Worm (Caenorhabditis elegans): ENCODE data around the gene phf-32.

Gene phf-32

ce11 chrX:12337846-12338490, 31.3 kb downstream of the phf-32 start, which contains the start of gene srd-44 (continued):
- TF ChIP-seq atf-7 (tag; optimal IDR thresholded peaks at IDR 0.05) = no peak
- 0 out of 2 replicates have a peak, but pooled peaks have one; percentile 76 for TF ChIP-seq ztf-25 (GFP tag; IDR thresholded peaks at IDR 0.05)
- peak; percentile 16 for TF ChIP-seq B0035.1 (tag; optimal IDR thresholded peaks at IDR 0.05)
- TF ChIP-seq sptf-2 (GFP tag; optimal IDR thresholded peaks at IDR 0.05) = no peak
- no peak for TF ChIP-seq F22D6.2 (tag; optimal IDR thresholded peaks at IDR 0.05)
- peak; percentile 95 for TF ChIP-seq tbp1 (GFP tag; optimal IDR thresholded peaks at IDR 0.05)
- TF ChIP-seq nfya-1 (tag; optimal IDR thresholded peaks at IDR 0.05; ENCODE audit: borderline replicate concordance, insufficient read depth) = no peak
- 0 out of 2 replicates have a peak, but pooled peaks have one; percentile 45 for TF ChIP-seq nfyb-1 (GFP tag; IDR thresholded peaks at IDR 0.05)
- TF ChIP-seq snpc-1.1 (tag; optimal IDR thresholded peaks at IDR 0.05; ENCODE audit: insufficient read depth) = peak; percentile 18
- TF ChIP-seq mxl-1 (tag; optimal IDR thresholded peaks at IDR 0.05) = peak; percentile 48
- no peak for TF ChIP-seq K12H6.12 (tag; optimal IDR thresholded peaks at IDR 0.05)
- TF ChIP-seq hrde-1 (tag; optimal IDR thresholded peaks at IDR 0.05; ENCODE audit: borderline replicate concordance) = peak; percentile 26
- TF ChIP-seq ztf-6 (GFP tag; IDR thresholded peaks at IDR 0.05) = 0 out of 2 replicates have a peak, but pooled peaks have one; percentile 22
- TF ChIP-seq athp-1 (tag; optimal IDR thresholded peaks at IDR 0.05) = peak; percentile 45
- no peak for TF ChIP-seq nhr-179 (tag; optimal IDR thresholded peaks at IDR 0.05)
- TF ChIP-seq madf-10 (tag; optimal IDR thresholded peaks at IDR 0.05) = peak; percentile 36
- TF ChIP-seq ztf-26 (tag; optimal IDR thresholded peaks at IDR 0.05) = peak; percentile 63
- no peak for TF ChIP-seq Y53F4B.3 (GFP tag; IDR thresholded peaks at IDR 0.05)
- TF ChIP-seq mes-4 (tag; optimal IDR thresholded peaks at IDR 0.05) = no peak
- TF ChIP-seq ceh-40 (GFP tag; IDR thresholded peaks at IDR 0.05) = peak; percentile 72; the same call in 1 of the 2 replicates
- no peak for TF ChIP-seq hlh-26 (GFP tag; conservative IDR thresholded peaks at IDR 0.05)
- peak; percentile 86 for TF ChIP-seq lin-26 (GFP tag; IDR thresholded peaks at IDR 0.05)
- TF ChIP-seq rec-8 (tag; optimal IDR thresholded peaks at IDR 0.05) = peak; percentile 42 to 56
- TF ChIP-seq rcor-1 (GFP tag; IDR thresholded peaks at IDR 0.05) = peak; percentile 62; the same call in 1 of the 2 replicates
- TF ChIP-seq pbrm-1 (GFP tag; IDR thresholded peaks at IDR 0.05) = peak; percentile 83
- TF ChIP-seq ceh-100 (GFP tag; IDR thresholded peaks at IDR 0.05) = no peak
- TF ChIP-seq die-1 (tag; optimal IDR thresholded peaks at IDR 0.05) = peak; percentile 71
- peak; percentile 72 for TF ChIP-seq rpc-1 (optimal IDR thresholded peaks at IDR 0.05)
- TF ChIP-seq rpc-1 (tag; optimal IDR thresholded peaks at IDR 0.05) = peak; percentile 85
- no peak for TF ChIP-seq sea-2 (GFP tag; IDR thresholded peaks at IDR 0.05)
- TF ChIP-seq snpc-3.4 (tag; optimal IDR thresholded peaks at IDR 0.05) = peak; percentile 40
- peak; percentile 60; the same call in 1 of the 2 replicates for TF ChIP-seq hmg-20 (GFP tag; IDR thresholded peaks at IDR 0.05)
- peak; percentile 64 for TF ChIP-seq snpc-1.3 (tag; optimal IDR thresholded peaks at IDR 0.05; ENCODE audit: insufficient read depth)
- no peak for TF ChIP-seq hlh-12 (tag; optimal IDR thresholded peaks at IDR 0.05)
- TF ChIP-seq him-1 (tag; optimal IDR thresholded peaks at IDR 0.05) = peak; percentile 72
- peak; percentile 52 for TF ChIP-seq T07F8.4 (tag; optimal IDR thresholded peaks at IDR 0.05)
- no peak for TF ChIP-seq K11D2.4 (GFP tag; IDR thresholded peaks at IDR 0.05)

- no peak for TF ChIP-seq ceh-58 (GFP tag; IDR thresholded peaks at IDR 0.05)
- no peak for TF ChIP-seq sea-2 (GFP tag; IDR thresholded peaks at IDR 0.05)
- TF ChIP-seq ekl-4 (GFP tag; IDR thresholded peaks at IDR 0.05) = no peak
- no peak for TF ChIP-seq lin-40 (tag; optimal IDR thresholded peaks at IDR 0.05)
- TF ChIP-seq zim-3 (tag; optimal IDR thresholded peaks at IDR 0.05) = no peak
Observed at ce11 chrX:12341338-12341737, 34.7 kb downstream of the phf-32 start, which contains the start of gene zig-2. Gene zig-2 (minus strand): TSS chrX:12341438.
